Worm (Caenorhabditis elegans): ENCODE results near the gene R06F6.8.

The R06F6.8 gene

ce11 chrII:10796194-10796593 lies 23.6 kb downstream of the R06F6.8 start, which contains the start of gene set-14:
Gene set-14, minus strand, starts transcription at chrII:10796294.
- TF ChIP-seq hlh-1 (tag; optimal IDR thresholded peaks at IDR 0.05) (no peak), nhr-237 (tag; optimal IDR thresholded peaks at IDR 0.05) (no peak), nhr-2 (tag; optimal IDR thresholded peaks at IDR 0.05) (no peak), tbx-8 (GFP tag; optimal IDR thresholded peaks at IDR 0.05) (no peak), nhr-28 (tag; optimal IDR thresholded peaks at IDR 0.05) (no peak), zip-8 (tag; optimal IDR thresholded peaks at IDR 0.05) (no peak), ztf-11 (tag; optimal IDR thresholded peaks at IDR 0.05) (no peak), lin-32 (GFP tag; optimal IDR thresholded peaks at IDR 0.05) (no peak), drap-1 (GFP tag; optimal IDR thresholded peaks at IDR 0.05) (no peak), lin-13 (tag; optimal IDR thresholded peaks at IDR 0.05) (no peak)

- TF ChIP-seq unc-39 (tag; optimal IDR thresholded peaks at IDR 0.05) (no peak), nhr-237 (tag; optimal IDR thresholded peaks at IDR 0.05) (no peak), lin-13 (tag; optimal IDR thresholded peaks at IDR 0.05) (no peak), mab-5 (tag; optimal IDR thresholded peaks at IDR 0.05) (no peak), mep-1 (tag; optimal IDR thresholded peaks at IDR 0.05) (no peak), blmp-1 (tag; optimal IDR thresholded peaks at IDR 0.05) (no peak), ceh-83 (GFP tag; optimal IDR thresholded peaks at IDR 0.05) (no peak), ham-2 (GFP tag; optimal IDR thresholded peaks at IDR 0.05) (no peak), pha-4 (tag; optimal IDR thresholded peaks at IDR 0.05) (no peak), cnd-1 (tag; optimal IDR thresholded peaks at IDR 0.05) (no peak), elt-3 (tag; optimal IDR thresholded peaks at IDR 0.05) (no peak), sem-2 (GFP tag; optimal IDR thresholded peaks at IDR 0.05) (no peak), M03D4.4 (tag; optimal IDR thresholded peaks at IDR 0.05) (no peak), unc-120 (tag; optimal IDR thresholded peaks at IDR 0.05; ENCODE audit: poor library complexity, severe bottlenecking) (no peak), nhr-12 (tag; optimal IDR thresholded peaks at IDR 0.05) (no peak), ces-1 (GFP tag; optimal IDR thresholded peaks at IDR 0.05) (no peak)
These were observed 26.4 kb downstream of the R06F6.8 start, which contains the start of gene vps-11 for ce11 chrII:10793393-10793792. Gene vps-11, minus strand, starts transcription at chrII:10793493.

ce11 chrII:10792611-10793010 lies 27.2 kb downstream of the R06F6.8 start:
- TF ChIP-seq nhr-76 (tag; optimal IDR thresholded peaks at IDR 0.05) (no peak), blmp-1 (tag; optimal IDR thresholded peaks at IDR 0.05) (no peak), unc-120 (tag; optimal IDR thresholded peaks at IDR 0.05; ENCODE audit: poor library complexity, severe bottlenecking) (no peak), elt-3 (tag; optimal IDR thresholded peaks at IDR 0.05) (no peak), mep-1 (tag; optimal IDR thresholded peaks at IDR 0.05) (no peak), bed-3 (GFP tag; optimal IDR thresholded peaks at IDR 0.05) (no peak), lin-32 (GFP tag; optimal IDR thresholded peaks at IDR 0.05) (no peak)

- TF ChIP-seq drap-1 (GFP tag; optimal IDR thresholded peaks at IDR 0.05): no peak
- TF ChIP-seq unc-39 (tag; optimal IDR thresholded peaks at IDR 0.05): no peak
- TF ChIP-seq elt-3 (tag; optimal IDR thresholded peaks at IDR 0.05): no peak
- no peak for TF ChIP-seq elt-1 (tag; optimal IDR thresholded peaks at IDR 0.05; ENCODE audit: borderline replicate concordance, insufficient read depth)
- no peak for TF ChIP-seq ceh-39 (tag; optimal IDR thresholded peaks at IDR 0.05)
- no peak for TF ChIP-seq zip-8 (tag; optimal IDR thresholded peaks at IDR 0.05)
- TF ChIP-seq ceh-43 (GFP tag; optimal IDR thresholded peaks at IDR 0.05): no peak
- TF ChIP-seq ces-1 (GFP tag; optimal IDR thresholded peaks at IDR 0.05): no peak
These were observed 32.5 kb downstream of the R06F6.8 start, which contains the start of gene tag-209 for ce11 chrII:10787240-10787639. Gene tag-209, plus strand, starts transcription at chrII:10787312.

- no peak for TF ChIP-seq sptf-1 (tag; optimal IDR thresholded peaks at IDR 0.05)
- TF ChIP-seq drap-1 (GFP tag; optimal IDR thresholded peaks at IDR 0.05): no peak
- TF ChIP-seq cnd-1 (tag; optimal IDR thresholded peaks at IDR 0.05): peak; percentile 69
- no peak for TF ChIP-seq tbx-8 (GFP tag; optimal IDR thresholded peaks at IDR 0.05)
- TF ChIP-seq unc-120 (tag; optimal IDR thresholded peaks at IDR 0.05; ENCODE audit: poor library complexity, severe bottlenecking): no peak
- TF ChIP-seq mab-5 (tag; optimal IDR thresholded peaks at IDR 0.05): no peak
- no peak for TF ChIP-seq mls-2 (tag; optimal IDR thresholded peaks at IDR 0.05)
- TF ChIP-seq mep-1 (tag; optimal IDR thresholded peaks at IDR 0.05): no peak
- TF ChIP-seq nhr-2 (tag; optimal IDR thresholded peaks at IDR 0.05): peak; percentile 59
- peak; percentile 70 for TF ChIP-seq lin-32 (GFP tag; optimal IDR thresholded peaks at IDR 0.05)
- no peak for TF ChIP-seq ceh-83 (GFP tag; optimal IDR thresholded peaks at IDR 0.05)
- no peak for TF ChIP-seq M03D4.4 (tag; optimal IDR thresholded peaks at IDR 0.05)
- no peak for TF ChIP-seq snpc-4 (tag; optimal IDR thresholded peaks at IDR 0.05)
- TF ChIP-seq lsy-2 (tag; optimal IDR thresholded peaks at IDR 0.05): peak; percentile 22
- no peak for TF ChIP-seq blmp-1 (tag; optimal IDR thresholded peaks at IDR 0.05)
- TF ChIP-seq sem-2 (GFP tag; optimal IDR thresholded peaks at IDR 0.05): no peak
- no peak for TF ChIP-seq elt-1 (tag; optimal IDR thresholded peaks at IDR 0.05; ENCODE audit: borderline replicate concordance, insufficient read depth)
- peak; percentile 33 for TF ChIP-seq hlh-1 (tag; optimal IDR thresholded peaks at IDR 0.05)
- TF ChIP-seq nhr-28 (tag; optimal IDR thresholded peaks at IDR 0.05): no peak
- no peak for TF ChIP-seq nhr-12 (tag; optimal IDR thresholded peaks at IDR 0.05)
- no peak for TF ChIP-seq pha-4 (tag; optimal IDR thresholded peaks at IDR 0.05)
- no peak for TF ChIP-seq ceh-43 (GFP tag; optimal IDR thresholded peaks at IDR 0.05)
- TF ChIP-seq unc-39 (tag; optimal IDR thresholded peaks at IDR 0.05): no peak
- TF ChIP-seq nhr-76 (tag; optimal IDR thresholded peaks at IDR 0.05): no peak
- TF ChIP-seq ceh-39 (tag; optimal IDR thresholded peaks at IDR 0.05): no peak
- peak; percentile 51 for TF ChIP-seq ces-1 (GFP tag; optimal IDR thresholded peaks at IDR 0.05)
- TF ChIP-seq elt-3 (tag; optimal IDR thresholded peaks at IDR 0.05): no peak
- TF ChIP-seq nhr-237 (tag; optimal IDR thresholded peaks at IDR 0.05): peak; percentile 6
- no peak for TF ChIP-seq zip-8 (tag; optimal IDR thresholded peaks at IDR 0.05)
- no peak for TF ChIP-seq unc-62 (GFP tag; optimal IDR thresholded peaks at IDR 0.05)
- no peak for TF ChIP-seq ham-2 (GFP tag; optimal IDR thresholded peaks at IDR 0.05)
These were observed 34.9 kb downstream of the R06F6.8 start, which contains the start of gene cdl-1 for ce11 chrII:10784780-10785463. Gene cdl-1, plus strand, starts transcription at chrII:10785452.

All from whole organism, mixed stage, embryonic.